Worm (Caenorhabditis elegans) whole organism, L1 larva: Measurements from ENCODE around the gene clc-25.

Experiments used
- C04F5.9 ChIP-seq: sonication (generic microtip); optimal IDR thresholded peaks from 2 replicates; lab custom pipeline; 2016; ENCODE audit warnings: missing genetic modification characterization, missing compliant biosample characterization
- C16A3.4 ChIP-seq: fragments of 150-350 bp; optimal IDR thresholded peaks from 2 replicates; lab custom pipeline; 2014; ENCODE audit warnings: missing biosample characterization, missing genetic modification characterization
- C34B4.2 ChIP-seq: sonication (generic microtip); optimal IDR thresholded peaks from 2 replicates; lab custom pipeline; 2017; ENCODE audit warnings: mild to moderate bottlenecking, missing genetic modification characterization, missing compliant biosample characterization
- aha-1 ChIP-seq: fragments of 150-350 bp; optimal IDR thresholded peaks from 2 replicates; lab custom pipeline; 2014; ENCODE audit warnings: missing biosample characterization, missing genetic modification characterization
- aly-2 ChIP-seq: fragments of 150-350 bp; optimal IDR thresholded peaks from 2 replicates; lab custom pipeline; 2014; ENCODE audit warnings: missing biosample characterization, missing genetic modification characterization
- blmp-1 ChIP-seq: fragments of 150-350 bp; optimal IDR thresholded peaks from 2 replicates; lab custom pipeline; 2014; ENCODE audit warnings: missing biosample characterization, missing genetic modification characterization
- ceh-63 ChIP-seq: fragments of 200-800 bp; sonication (Bioruptor generic); optimal IDR thresholded peaks from 2 replicates; lab custom pipeline; 2018; ENCODE audit warnings: mild to moderate bottlenecking, missing genetic modification characterization, missing compliant biosample characterization
- ceh-82 ChIP-seq, 3 experiments: fragments of 150-350 bp in 1 of 3; sonication (generic microtip) in 2 of 3; optimal IDR thresholded peaks; 2 replicates each; lab custom pipeline; 2014 to 2017; ENCODE audit warnings: missing biosample characterization in 3 of 3, missing genetic modification characterization in 3 of 3
- ceh-88 ChIP-seq: fragments of 200-800 bp; sonication (Bioruptor generic); IDR thresholded peaks from 2 replicates; pipeline ENCODE4 v1.3.6; 2022; ENCODE audit warnings: missing genetic modification characterization, missing compliant biosample characterization
- egl-13 ChIP-seq: sonication (generic microtip); optimal IDR thresholded peaks from 2 replicates; lab custom pipeline; 2016; ENCODE audit warnings: missing genotype, missing genetic modification reagents, missing genetic modification characterization, missing compliant biosample characterization
- egl-27 ChIP-seq, 2 experiments: fragments of 150-350 bp in 1 of 2; sonication (generic microtip); optimal IDR thresholded peaks; 3 replicates each; lab custom pipeline; 2017 to 2018; ENCODE audit warnings: missing biosample characterization in 2 of 2, missing genetic modification characterization in 2 of 2, missing genetic modification reagents in 2 of 2
- elt-3 ChIP-seq, 6 experiments: fragments of 150-350 bp in 1 of 6; sonication (generic microtip); optimal IDR thresholded peaks; 2 replicates each; lab custom pipeline; 2017 to 2018; ENCODE audit warnings: missing biosample characterization in 6 of 6, missing genetic modification characterization in 6 of 6, inconsistent platforms in 1 of 6
- fkh-4 ChIP-seq: sonication (generic microtip); optimal IDR thresholded peaks from 2 replicates; lab custom pipeline; 2016; ENCODE audit warnings: missing compliant biosample characterization, missing genetic modification characterization, borderline replicate concordance
- fkh-8 ChIP-seq: sonication (generic microtip); optimal IDR thresholded peaks from 2 replicates; lab custom pipeline; 2016; ENCODE audit warnings: mild to moderate bottlenecking, missing genetic modification characterization, missing compliant biosample characterization
- grh-1 ChIP-seq: fragments of 200-800 bp; sonication (Bioruptor generic); IDR thresholded peaks from 2 replicates; pipeline ENCODE4 v1.3.6; 2022; ENCODE audit warnings: missing genetic modification reagents, missing genetic modification characterization, missing compliant biosample characterization
- hlh-17 ChIP-seq: fragments of 200-800 bp; sonication (Bioruptor generic); optimal IDR thresholded peaks from 2 replicates; lab custom pipeline; 2018; ENCODE audit warnings: missing genetic modification characterization, mild to moderate bottlenecking, missing compliant biosample characterization, moderate library complexity, borderline replicate concordance
- hlh-4 ChIP-seq: sonication (generic microtip); optimal IDR thresholded peaks from 2 replicates; lab custom pipeline; 2016; ENCODE audit warnings: mild to moderate bottlenecking, missing genetic modification characterization, missing compliant biosample characterization
- hpl-2 ChIP-seq: fragments of 150-350 bp; optimal IDR thresholded peaks from 2 replicates; lab custom pipeline; 2014; ENCODE audit warnings: missing biosample characterization, missing genetic modification reagents, missing genetic modification characterization
- isw-1 ChIP-seq: fragments of 200-800 bp; sonication (Bioruptor generic); IDR thresholded peaks from 2 replicates; pipeline ENCODE4 v1.3.6; 2022; ENCODE audit warnings: missing genetic modification characterization, missing compliant biosample characterization
- jun-1 ChIP-seq: fragments of 150-350 bp; optimal IDR thresholded peaks from 2 replicates; lab custom pipeline; 2014; ENCODE audit warnings: missing biosample characterization, missing genetic modification reagents, missing genetic modification characterization
- lin-13 ChIP-seq: fragments of 150-350 bp; optimal IDR thresholded peaks from 2 replicates; lab custom pipeline; 2014; ENCODE audit warnings: missing biosample characterization, missing genetic modification reagents, missing genetic modification characterization
- lin-14 ChIP-seq: fragments of 200-800 bp; sonication (Bioruptor generic); optimal IDR thresholded peaks from 2 replicates; lab custom pipeline; 2018; ENCODE audit warnings: mild to moderate bottlenecking, missing genetic modification characterization, moderate library complexity, missing compliant biosample characterization
- mef-2 ChIP-seq: fragments of 150-350 bp; optimal IDR thresholded peaks from 2 replicates; lab custom pipeline; 2014; ENCODE audit warnings: missing biosample characterization, missing genetic modification characterization
- nhr-11 ChIP-seq: fragments of 150-350 bp; optimal IDR thresholded peaks from 2 replicates; lab custom pipeline; 2014; ENCODE audit warnings: missing biosample characterization, missing genetic modification characterization
- nhr-12 ChIP-seq: sonication (generic microtip); optimal IDR thresholded peaks from 2 replicates; lab custom pipeline; 2017; ENCODE audit warnings: missing biosample characterization, missing genetic modification characterization
- nhr-20 ChIP-seq: sonication (generic microtip); optimal IDR thresholded peaks from 2 replicates; lab custom pipeline; 2016; ENCODE audit warnings: mild to moderate bottlenecking, missing genetic modification characterization, missing compliant biosample characterization
- nhr-47 ChIP-seq: sonication (generic microtip); optimal IDR thresholded peaks from 2 replicates; lab custom pipeline; 2016; ENCODE audit warnings: mild to moderate bottlenecking, missing genetic modification characterization, moderate library complexity, missing compliant biosample characterization
- nhr-71 ChIP-seq: sonication (generic microtip); optimal IDR thresholded peaks from 2 replicates; lab custom pipeline; 2016; ENCODE audit warnings: mild to moderate bottlenecking, missing genetic modification characterization, moderate library complexity, missing compliant biosample characterization
- nhr-77 ChIP-seq: fragments of 150-350 bp; optimal IDR thresholded peaks from 2 replicates; lab custom pipeline; 2014; ENCODE audit warnings: missing biosample characterization, missing genetic modification characterization
- nhr-84 ChIP-seq: sonication (generic microtip); optimal IDR thresholded peaks from 2 replicates; lab custom pipeline; 2017; ENCODE audit warnings: missing biosample characterization, missing genetic modification characterization
- nhr-85 ChIP-seq: sonication (generic microtip); peaks from one replicate; lab custom pipeline; 2016; ENCODE audit warnings: missing genetic modification characterization, inconsistent platforms, missing compliant biosample characterization
- nhr-90 ChIP-seq: sonication (generic microtip); optimal IDR thresholded peaks from 2 replicates; lab custom pipeline; 2016; ENCODE audit warnings: mild to moderate bottlenecking, missing genetic modification characterization, missing compliant biosample characterization; ENCODE audit not compliant: poor library complexity
- pag-3 ChIP-seq: sonication (generic microtip); optimal IDR thresholded peaks from 2 replicates; lab custom pipeline; 2017; ENCODE audit warnings: missing genetic modification characterization, mild to moderate bottlenecking, missing compliant biosample characterization, antibody characterized with exemption, borderline replicate concordance; ENCODE audit not compliant: insufficient read depth
- pqm-1 ChIP-seq: sonication (generic microtip); optimal IDR thresholded peaks from 3 replicates; lab custom pipeline; 2017; ENCODE audit warnings: missing biosample characterization, missing genetic modification characterization
- rnt-1 ChIP-seq: sonication (generic microtip); optimal IDR thresholded peaks from 2 replicates; lab custom pipeline; 2016; ENCODE audit warnings: mild to moderate bottlenecking, missing genetic modification characterization, moderate library complexity, missing compliant biosample characterization
- snpc-4 ChIP-seq: fragments of 150-350 bp; optimal IDR thresholded peaks from 2 replicates; lab custom pipeline; 2014; ENCODE audit warnings: missing biosample characterization, missing genetic modification characterization
- snu-23 ChIP-seq: sonication (generic microtip); optimal IDR thresholded peaks from 2 replicates; lab custom pipeline; 2016; ENCODE audit warnings: missing genetic modification characterization, missing compliant biosample characterization
- sptf-1 ChIP-seq: fragments of 150-350 bp; optimal IDR thresholded peaks from 2 replicates; lab custom pipeline; 2014; ENCODE audit warnings: missing biosample characterization, missing genetic modification characterization
- tbx-2 ChIP-seq: sonication (generic microtip); optimal IDR thresholded peaks from 2 replicates; lab custom pipeline; 2016; ENCODE audit warnings: missing genetic modification characterization, missing compliant biosample characterization
- tlp-1 ChIP-seq: fragments of 150-350 bp; optimal IDR thresholded peaks from 2 replicates; lab custom pipeline; 2014; ENCODE audit warnings: missing biosample characterization, missing genetic modification characterization
- unc-130 ChIP-seq: fragments of 150-350 bp; optimal IDR thresholded peaks from 2 replicates; lab custom pipeline; 2017; ENCODE audit warnings: missing biosample characterization, missing genetic modification characterization, inconsistent platforms
- unc-86 ChIP-seq: sonication (generic microtip); optimal IDR thresholded peaks from 2 replicates; lab custom pipeline; 2016; ENCODE audit warnings: missing genetic modification characterization, missing compliant biosample characterization
- unc-98 ChIP-seq: fragments of 200-800 bp; sonication (Bioruptor generic); IDR thresholded peaks from 2 replicates; pipeline ENCODE4 v1.3.6; 2022; ENCODE audit warnings: missing genetic modification characterization, missing compliant biosample characterization
- vab-15 ChIP-seq: sonication (generic microtip); optimal IDR thresholded peaks from 2 replicates; lab custom pipeline; 2017; ENCODE audit warnings: missing genotype, mild to moderate bottlenecking, missing genetic modification characterization, missing compliant biosample characterization
- zip-4 ChIP-seq: fragments of 200-800 bp; sonication (Bioruptor generic); optimal IDR thresholded peaks from 2 replicates; lab custom pipeline; 2018; ENCODE audit warnings: mild to moderate bottlenecking, missing genetic modification characterization, moderate library complexity, missing compliant biosample characterization
- ztf-11 ChIP-seq, 2 experiments: sonication (generic microtip); optimal IDR thresholded peaks; 2 replicates each; lab custom pipeline; 2016 to 2017; ENCODE audit warnings: missing genetic modification characterization in 2 of 2, missing biosample characterization in 1 of 2, missing compliant biosample characterization in 1 of 2
- ztf-4 ChIP-seq: fragments of 150-350 bp; optimal IDR thresholded peaks from 2 replicates; lab custom pipeline; 2014; ENCODE audit warnings: missing biosample characterization, missing genetic modification characterization

The clc-25 gene

ce11 chrIII:1051877-1052276 is 25.7 kb upstream of the clc-25 start:
- no peak for TF ChIP-seq unc-86 (tag; lab: Kevin White, UChicago)
- TF ChIP-seq nhr-12: no peak
- no peak for TF ChIP-seq nhr-20 (tag; lab: Kevin White, UChicago)
- TF ChIP-seq elt-3 (tag; optimal IDR thresholded peaks at IDR 0.05; lab: Kevin White, UChicago): no peak
- no peak for TF ChIP-seq nhr-84 (tag; lab: Kevin White, UChicago)
- no peak for TF ChIP-seq nhr-85 (tag; lab: Kevin White, UChicago)
- no peak for TF ChIP-seq C34B4.2 (tag; lab: Kevin White, UChicago)
- TF ChIP-seq sptf-1 (tag; lab: Kevin White, UChicago): no peak
- no peak for TF ChIP-seq unc-130 (tag; lab: Kevin White, UChicago)
- TF ChIP-seq hlh-17 (GFP tag; lab: Kevin White, UChicago): no peak

ce11 chrIII:1043790-1044189 is 17.6 kb upstream of the clc-25 start:
- TF ChIP-seq tlp-1 (tag; lab: Kevin White, UChicago) (no peak), ceh-82 (tag; optimal IDR thresholded peaks at IDR 0.05; lab: Kevin White, UChicago) (no peak), hpl-2 (GFP tag; lab: Kevin White, UChicago) (no peak), C16A3.4 (tag; lab: Kevin White, UChicago) (no peak), egl-13 (tag; lab: Kevin White, UChicago) (no peak), jun-1 (tag; lab: Kevin White, UChicago) (no peak), hlh-4 (tag; lab: Kevin White, UChicago) (no peak)

- TF ChIP-seq pag-3 (tag; lab: Kevin White, UChicago) (no peak), nhr-71 (tag; lab: Kevin White, UChicago) (no peak), snpc-4 (no peak), C16A3.4 (tag; lab: Kevin White, UChicago) (no peak), grh-1 (GFP tag; lab: Robert Waterston, UW) (no peak), nhr-77 (tag; lab: Kevin White, UChicago) (no peak), mef-2 (tag; lab: Kevin White, UChicago) (no peak), snu-23 (GFP tag; lab: Kevin White, UChicago) (no peak), vab-15 (tag; lab: Kevin White, UChicago) (no peak), zip-4 (GFP tag; lab: Kevin White, UChicago) (no peak), pqm-1 (tag; lab: Kevin White, UChicago) (no peak), ztf-11 (tag; optimal IDR thresholded peaks at IDR 0.05; lab: Kevin White, UChicago) (no peak), lin-13 (GFP tag; lab: Kevin White, UChicago) (no peak), ceh-88 (GFP tag; lab: Robert Waterston, UW) (no peak), aha-1 (tag; lab: Kevin White, UChicago) (no peak), nhr-90 (no peak), unc-86 (tag; lab: Kevin White, UChicago) (no peak), ztf-4 (tag; lab: Kevin White, UChicago) (no peak), isw-1 (GFP tag; lab: Robert Waterston, UW) (no peak)
Observed at ce11 chrIII:1040059-1040458, 13.9 kb upstream of the clc-25 start.

- no peak for TF ChIP-seq fkh-8 (tag; lab: Kevin White, UChicago)
- TF ChIP-seq C04F5.9 (tag; lab: Kevin White, UChicago): peak; percentile 27
- TF ChIP-seq rnt-1 (tag; lab: Kevin White, UChicago): peak; percentile 67
- TF ChIP-seq aly-2 (tag; lab: Kevin White, UChicago): peak; percentile 7
- no peak for TF ChIP-seq hpl-2 (GFP tag; lab: Kevin White, UChicago)
- no peak for TF ChIP-seq unc-98 (GFP tag; lab: Robert Waterston, UW)
- TF ChIP-seq nhr-71 (tag; lab: Kevin White, UChicago): peak; percentile 72
- peak; percentile 26 for TF ChIP-seq nhr-20 (tag; lab: Kevin White, UChicago)
- peak; percentile 41 for TF ChIP-seq lin-14 (GFP tag; lab: Kevin White, UChicago)
- peak; percentile 59 for TF ChIP-seq isw-1 (GFP tag; lab: Robert Waterston, UW)
- TF ChIP-seq blmp-1: peak; percentile 39
- TF ChIP-seq tbx-2 (tag; lab: Kevin White, UChicago): peak; percentile 54
- TF ChIP-seq egl-27 (tag; optimal IDR thresholded peaks at IDR 0.05; lab: Kevin White, UChicago): no peak
- TF ChIP-seq C34B4.2 (tag; lab: Kevin White, UChicago): no peak
- TF ChIP-seq nhr-12: no peak
- TF ChIP-seq nhr-85 (tag; lab: Kevin White, UChicago): peak; percentile 82
- no peak for TF ChIP-seq nhr-11
- TF ChIP-seq ceh-88 (GFP tag; lab: Robert Waterston, UW): no peak
- no peak for TF ChIP-seq nhr-47
- TF ChIP-seq fkh-4: no peak
- no peak for TF ChIP-seq ceh-63 (GFP tag; lab: Kevin White, UChicago)
Observed at ce11 chrIII:1037173-1037572, 11.0 kb upstream of the clc-25 start, which contains the start of the genes chin-1 and BE0003N10.1. Gene chin-1 (minus strand): TSS chrIII:1037212. Gene BE0003N10.1 (plus strand): TSS chrIII:1037492.
